Fruit fly (Drosophila melanogaster) whole organism, embryonic: ENCODE measurements around the gene CG12661.
A peak's percentile ranks its signal among the peaks of the same experiment; 100 is the strongest.

Source experiments
- CG10209 ChIP-seq: fragments of 200-800 bp; sonication (Bioruptor generic); optimal IDR thresholded peaks from 3 replicates; lab custom pipeline; 2017; ENCODE audit warnings: missing biosample characterization, mild to moderate bottlenecking, missing genetic modification characterization, missing genetic modification reagents
- CG10267 ChIP-seq: fragments of 200-800 bp; sonication (Bioruptor generic); optimal IDR thresholded peaks from 2 replicates; lab custom pipeline; 2018; ENCODE audit warnings: missing biosample characterization, mild to moderate bottlenecking, missing genetic modification characterization, moderate library complexity
- CG11247 ChIP-seq: fragments of 200-800 bp; sonication (Bioruptor generic); IDR thresholded peaks from 2 replicates; pipeline ENCODE4 v1.3.6; 2022; ENCODE audit warnings: missing biosample characterization, missing genetic modification characterization
- CG12104 ChIP-seq: fragments of 200-800 bp; sonication (Bioruptor generic); optimal IDR thresholded peaks from 3 replicates; lab custom pipeline; 2016; ENCODE audit warnings: missing biosample characterization, missing genetic modification characterization
- CG12155 ChIP-seq: fragments of 200-800 bp; sonication (Bioruptor generic); optimal IDR thresholded peaks from 3 replicates; lab custom pipeline; 2016; ENCODE audit warnings: missing biosample characterization, missing genetic modification characterization
- CG13424 ChIP-seq: fragments of 200-800 bp; sonication (Bioruptor generic); optimal IDR thresholded peaks from 2 replicates; lab custom pipeline; 2019; ENCODE audit warnings: missing biosample characterization, mild to moderate bottlenecking, missing genetic modification characterization, moderate library complexity
- CG15514 ChIP-seq: fragments of 200-800 bp; sonication (Bioruptor generic); optimal IDR thresholded peaks from 3 replicates; lab custom pipeline; 2017; ENCODE audit warnings: missing biosample characterization, missing genetic modification characterization, mild to moderate bottlenecking, moderate library complexity, missing genetic modification reagents
- CG1603 ChIP-seq: fragments of 200-800 bp; sonication (Bioruptor generic); optimal IDR thresholded peaks from 2 replicates; lab custom pipeline; 2019; ENCODE audit warnings: missing biosample characterization, mild to moderate bottlenecking, missing genetic modification characterization, moderate library complexity
- CG16863 ChIP-seq: fragments of 200-800 bp; sonication (Bioruptor generic); optimal IDR thresholded peaks from 3 replicates; lab custom pipeline; 2016; ENCODE audit warnings: missing biosample characterization, missing genetic modification characterization
- CG17568 ChIP-seq: fragments of 200-800 bp; sonication (Bioruptor generic); optimal IDR thresholded peaks from 2 replicates; lab custom pipeline; 2018; ENCODE audit warnings: missing biosample characterization, mild to moderate bottlenecking, missing genetic modification characterization, moderate library complexity
- CG18476 ChIP-seq: fragments of 200-800 bp; sonication (Bioruptor generic); optimal IDR thresholded peaks from 2 replicates; lab custom pipeline; 2016; ENCODE audit warnings: missing biosample characterization, mild to moderate bottlenecking, missing genetic modification characterization
- CG18599 ChIP-seq: fragments of 200-800 bp; sonication (Bioruptor generic); optimal IDR thresholded peaks from 3 replicates; lab custom pipeline; 2017; ENCODE audit warnings: missing biosample characterization, missing genetic modification characterization, mild to moderate bottlenecking, moderate library complexity, missing genetic modification reagents
- CG18764 ChIP-seq: fragments of 200-800 bp; sonication (Bioruptor generic); optimal IDR thresholded peaks from 3 replicates; lab custom pipeline; 2016; ENCODE audit warnings: missing biosample characterization, missing genetic modification characterization
- CG33557 ChIP-seq: fragments of 200-800 bp; sonication (Bioruptor generic); optimal IDR thresholded peaks from 2 replicates; lab custom pipeline; 2019; ENCODE audit warnings: missing biosample characterization, mild to moderate bottlenecking, missing genetic modification characterization, moderate library complexity
- CG34422 ChIP-seq: fragments of 200-800 bp; sonication (Bioruptor generic); IDR thresholded peaks from 3 replicates; pipeline ENCODE4 v1.3.6; 2022; ENCODE audit warnings: missing biosample characterization, missing genetic modification characterization
- CG4328 ChIP-seq: fragments of 200-800 bp; sonication (Bioruptor generic); optimal IDR thresholded peaks from 3 replicates; lab custom pipeline; 2017; ENCODE audit warnings: missing biosample characterization, missing genetic modification reagents, missing genetic modification characterization
- CG4360 ChIP-seq: fragments of 200-800 bp; sonication (Bioruptor generic); IDR thresholded peaks from 2 replicates; pipeline ENCODE4 v1.3.6; 2022; ENCODE audit warnings: missing biosample characterization, missing genetic modification characterization
- CG7745 ChIP-seq: fragments of 200-800 bp; sonication (Bioruptor generic); optimal IDR thresholded peaks from 2 replicates; lab custom pipeline; 2018; ENCODE audit warnings: missing biosample characterization, mild to moderate bottlenecking, missing genetic modification characterization, moderate library complexity
- CG8281 ChIP-seq: fragments of 200-800 bp; sonication (Bioruptor generic); optimal IDR thresholded peaks from 2 replicates; lab custom pipeline; 2018; ENCODE audit warnings: missing biosample characterization, mild to moderate bottlenecking, missing genetic modification characterization, moderate library complexity
- CG9932 ChIP-seq: fragments of 200-800 bp; sonication (Bioruptor generic); IDR thresholded peaks from 2 replicates; pipeline ENCODE4 v1.3.6; 2022; ENCODE audit warnings: missing biosample characterization, missing genetic modification characterization
- CTCF ChIP-seq: fragments of 200-800 bp; sonication (Bioruptor generic); optimal IDR thresholded peaks from 2 replicates; lab custom pipeline; 2017; ENCODE audit warnings: missing biosample characterization, mild to moderate bottlenecking, missing genetic modification characterization, moderate library complexity
- Dad ChIP-seq: fragments of 200-800 bp; sonication (Bioruptor generic); optimal IDR thresholded peaks from 3 replicates; lab custom pipeline; 2016; ENCODE audit warnings: missing biosample characterization, missing genetic modification characterization
- Dip2 ChIP-seq: fragments of 200-800 bp; sonication (Bioruptor generic); IDR thresholded peaks from 2 replicates; pipeline ENCODE4 v1.3.6; 2022; ENCODE audit warnings: missing biosample characterization, missing genetic modification characterization
- Fer3 ChIP-seq: fragments of 200-800 bp; sonication (Bioruptor generic); optimal IDR thresholded peaks from 2 replicates; lab custom pipeline; 2018; ENCODE audit warnings: missing biosample characterization, mild to moderate bottlenecking, missing genetic modification characterization, moderate library complexity
- Kr ChIP-seq: fragments of 200-800 bp; sonication (Bioruptor generic); optimal IDR thresholded peaks from 2 replicates; lab custom pipeline; 2017; ENCODE audit warnings: missing biosample characterization, mild to moderate bottlenecking, missing genetic modification characterization
- Mes4 ChIP-seq: fragments of 200-800 bp; sonication (Bioruptor generic); optimal IDR thresholded peaks from 2 replicates; lab custom pipeline; 2016; ENCODE audit warnings: missing biosample characterization, missing genetic modification characterization
- Nf-YB ChIP-seq: fragments of 200-800 bp; sonication (Bioruptor generic); optimal IDR thresholded peaks from 3 replicates; lab custom pipeline; 2019; ENCODE audit warnings: missing biosample characterization, mild to moderate bottlenecking, missing genetic modification characterization, moderate library complexity
- Side ChIP-seq: fragments of 200-800 bp; sonication (Bioruptor generic); optimal IDR thresholded peaks from 2 replicates; lab custom pipeline; 2016; ENCODE audit warnings: missing biosample characterization, missing genetic modification characterization
- Stat92E ChIP-seq, 3 experiments: fragments of >200 bp in 2 of 3; fragments of 200-800 bp in 1 of 3; sonication (Bioruptor generic) in 1 of 3; optimal IDR thresholded peaks; 2 replicates each; lab custom pipeline; 2017 to 2019; ENCODE audit warnings: missing biosample characterization in 3 of 3, missing genetic modification characterization in 3 of 3, mild to moderate bottlenecking in 1 of 3, moderate library complexity in 1 of 3
- aop ChIP-seq: fragments of 200-800 bp; sonication (Bioruptor generic); IDR thresholded peaks from 2 replicates; pipeline ENCODE4 v1.3.6; 2022; ENCODE audit warnings: missing biosample characterization, missing genetic modification characterization
- ap ChIP-seq: fragments of 200-800 bp; sonication (Bioruptor generic); IDR thresholded peaks from 2 replicates; pipeline ENCODE4 v1.3.6; 2022; ENCODE audit warnings: missing biosample characterization, missing genetic modification characterization
- bab2 ChIP-seq: fragments of 200-800 bp; sonication (Bioruptor generic); optimal IDR thresholded peaks from 2 replicates; lab custom pipeline; 2016; ENCODE audit warnings: missing biosample characterization, missing genetic modification characterization
- bigmax ChIP-seq: fragments of 200-800 bp; sonication (Bioruptor generic); optimal IDR thresholded peaks from 2 replicates; lab custom pipeline; 2018; ENCODE audit warnings: missing biosample characterization, mild to moderate bottlenecking, missing genetic modification characterization
- br ChIP-seq: fragments of >200 bp; optimal IDR thresholded peaks from 2 replicates; lab custom pipeline; 2017
- crc ChIP-seq: fragments of 200-800 bp; sonication (Bioruptor generic); optimal IDR thresholded peaks from 2 replicates; lab custom pipeline; 2016; ENCODE audit warnings: missing biosample characterization, missing genetic modification characterization
- emc ChIP-seq: fragments of 200-800 bp; sonication (Bioruptor generic); optimal IDR thresholded peaks from 2 replicates; lab custom pipeline; 2016; ENCODE audit warnings: missing biosample characterization, missing genetic modification characterization
- jigr1 ChIP-seq: fragments of 200-800 bp; sonication (Bioruptor generic); IDR thresholded peaks from 3 replicates; pipeline ENCODE4 v1.3.6; 2022; ENCODE audit warnings: missing biosample characterization, missing genetic modification characterization
- jing ChIP-seq: fragments of 200-800 bp; sonication (Bioruptor generic); optimal IDR thresholded peaks from 2 replicates; lab custom pipeline; 2018; ENCODE audit warnings: missing biosample characterization, mild to moderate bottlenecking, missing genetic modification characterization
- lab ChIP-seq: fragments of 200-800 bp; sonication (Bioruptor generic); optimal IDR thresholded peaks from 3 replicates; lab custom pipeline; 2017; ENCODE audit warnings: missing biosample characterization, missing genetic modification characterization, mild to moderate bottlenecking, moderate library complexity, missing genetic modification reagents
- lola ChIP-seq, 3 experiments: fragments of >200 bp in 2 of 3; fragments of 200-800 bp in 1 of 3; sonication (Bioruptor generic) in 1 of 3; optimal IDR thresholded peaks; 2 replicates each; lab custom pipeline; 2017 to 2019; ENCODE audit warnings: missing biosample characterization in 3 of 3, missing genetic modification characterization in 3 of 3, mild to moderate bottlenecking in 1 of 3, moderate library complexity in 1 of 3
- nerfin-2 ChIP-seq: fragments of 200-800 bp; sonication (Bioruptor generic); IDR thresholded peaks from 2 replicates; pipeline ENCODE4 v1.3.6; 2022; ENCODE audit warnings: missing biosample characterization, missing genetic modification characterization; ENCODE audit not compliant: partially characterized antibody
- pfk ChIP-seq: fragments of 200-800 bp; sonication (Bioruptor generic); optimal IDR thresholded peaks from 2 replicates; lab custom pipeline; 2018; ENCODE audit warnings: missing biosample characterization, mild to moderate bottlenecking, missing genetic modification characterization, moderate library complexity
- pros ChIP-seq: fragments of 200-800 bp; sonication (Bioruptor generic); optimal IDR thresholded peaks from 3 replicates; lab custom pipeline; 2019; ENCODE audit warnings: missing biosample characterization, mild to moderate bottlenecking, missing genetic modification characterization, moderate library complexity
- rib ChIP-seq: fragments of 200-800 bp; sonication (Bioruptor generic); IDR thresholded peaks from 2 replicates; pipeline ENCODE4 v1.3.6; 2022; ENCODE audit warnings: missing biosample characterization, missing genetic modification characterization
- sens ChIP-seq: fragments of 200-800 bp; sonication (Bioruptor generic); peaks from one replicate; lab custom pipeline; 2016; ENCODE audit warnings: missing biosample characterization, missing genetic modification characterization
- sens-2 ChIP-seq: fragments of 200-800 bp; sonication (Bioruptor generic); IDR thresholded peaks from 2 replicates; pipeline ENCODE4 v1.3.6; 2022; ENCODE audit warnings: missing biosample characterization, missing genetic modification characterization
- ttk ChIP-seq: fragments of 200-800 bp; sonication (Bioruptor generic); IDR thresholded peaks from 2 replicates; pipeline ENCODE4 v2.1.2; 2022; ENCODE audit warnings: missing biosample characterization, missing genetic modification characterization
- tup ChIP-seq: fragments of 200-800 bp; sonication (Bioruptor generic); optimal IDR thresholded peaks from 2 replicates; lab custom pipeline; 2016; ENCODE audit warnings: missing biosample characterization, mild to moderate bottlenecking, missing genetic modification characterization, moderate library complexity
- usp ChIP-seq: fragments of >200 bp; optimal IDR thresholded peaks from 2 replicates; lab custom pipeline; 2017; ENCODE audit warnings: missing biosample characterization, missing genetic modification characterization
- vnd ChIP-seq: fragments of 200-800 bp; sonication (Bioruptor generic); IDR thresholded peaks from 3 replicates; pipeline ENCODE4 v1.3.6; 2022; ENCODE audit warnings: missing biosample characterization, missing genetic modification characterization; ENCODE audit not compliant: partially characterized antibody
- yki ChIP-seq: fragments of >200 bp; optimal IDR thresholded peaks from 3 replicates; lab custom pipeline; 2018

Gene CG12661

dm6 chrX:8906805-8907546 lies 16.5 kb downstream of the CG12661 start, which contains the start of gene rdgA (continued):
- TF ChIP-seq Fer3 (tag; lab: Kevin White, UChicago) (no peak), Kr (no peak), CG10209 (GFP tag; lab: Kevin White, UChicago) (no peak), CG7745 (tag; lab: Kevin White, UChicago) (no peak), CTCF (GFP tag; lab: Kevin White, UChicago) (no peak), CG10267 (tag; lab: Kevin White, UChicago) (no peak), Dad (GFP tag; lab: Kevin White, UChicago) (no peak), sens-2 (GFP tag; lab: Robert Waterston, UW) (no peak), pfk (GFP tag; lab: Kevin White, UChicago) (no peak), aop (GFP tag; lab: Robert Waterston, UW) (no peak), Mes4 (GFP tag; lab: Kevin White, UChicago) (no peak), CG4360 (GFP tag; lab: Robert Waterston, UW) (peak; percentile 3; the same call in 1 of the 2 replicates), CG1603 (tag; lab: Kevin White, UChicago) (peak; percentile 52), CG11247 (GFP tag; lab: Robert Waterston, UW) (peak; percentile 57; the same call in 1 of the 2 replicates), lola (GFP tag; optimal IDR thresholded peaks at IDR 0.05; lab: Kevin White, UChicago) (no peak), CG12155 (peak; percentile 17), Nf-YB (peak; percentile 92), CG34422 (GFP tag; lab: Robert Waterston, UW) (peak; percentile 64; the same call in 2 of the 3 replicates), CG8281 (no peak), CG15514 (GFP tag; lab: Kevin White, UChicago) (peak; percentile 34), ap (GFP tag; lab: Robert Waterston, UW) (no peak), CG16863 (GFP tag; lab: Kevin White, UChicago) (no peak), CG9932 (peak; percentile 82), jing (GFP tag; lab: Kevin White, UChicago) (no peak), CG4328 (GFP tag; lab: Kevin White, UChicago) (no peak), usp (GFP tag; lab: Kevin White, UChicago) (no peak), CG17568 (GFP tag; lab: Kevin White, UChicago) (no peak), crc (GFP tag; lab: Kevin White, UChicago) (no peak), sens (GFP tag; lab: Kevin White, UChicago) (peak; percentile 64), bab2 (GFP tag; lab: Kevin White, UChicago) (no peak), rib (no peak), lab (no peak), CG18599 (no peak), CG33557 (no peak), Side (GFP tag; lab: Kevin White, UChicago) (no peak), yki (lab: Kevin White, UChicago) (no peak), Dip2 (no peak), ttk (GFP tag; lab: Robert Waterston, UW) (no peak), emc (GFP tag; lab: Kevin White, UChicago) (no peak), bigmax (GFP tag; lab: Kevin White, UChicago) (no peak), pros (GFP tag; lab: Kevin White, UChicago) (no peak), CG13424 (tag; lab: Kevin White, UChicago) (peak; percentile 21), nerfin-2 (no peak), jigr1 (GFP tag; lab: Robert Waterston, UW) (no peak), br (lab: Kevin White, UChicago) (no peak), tup (no peak), CG12104 (no peak), vnd (GFP tag; lab: Robert Waterston, UW) (peak; percentile 37; the same call in 2 of the 3 replicates), CG18764 (no peak), CG18476 (GFP tag; lab: Kevin White, UChicago) (no peak), Stat92E (GFP tag; optimal IDR thresholded peaks at IDR 0.05; lab: Kevin White, UChicago) (no peak)
